Worm (Caenorhabditis elegans) whole organism, midembryonic: ENCODE measurements around the gene pelo-1.

Experiments
- T22C8.4 ChIP-seq: fragments of 200-800 bp; sonication (Bioruptor generic); IDR thresholded peaks from 2 replicates; pipeline ENCODE4 v1.3.6; 2022; ENCODE audit warnings: missing genetic modification characterization, missing compliant biosample characterization
- flt-1 ChIP-seq: fragments of 200-800 bp; sonication (Bioruptor generic); IDR thresholded peaks from 2 replicates; pipeline ENCODE4 v1.3.6; 2022; ENCODE audit warnings: missing genetic modification characterization, missing compliant biosample characterization
- med-1 ChIP-seq: sonication (generic microtip); optimal IDR thresholded peaks from 2 replicates; lab custom pipeline; 2017; ENCODE audit warnings: missing genetic modification characterization, mild to moderate bottlenecking, missing compliant biosample characterization, antibody characterized with exemption, missing genetic modification reagents; ENCODE audit not compliant: insufficient read depth
- tab-1 ChIP-seq: fragments of 200-800 bp; sonication (Bioruptor generic); IDR thresholded peaks from 2 replicates; pipeline ENCODE4 v1.3.6; 2022; ENCODE audit warnings: missing genetic modification characterization, missing compliant biosample characterization
- ztf-23 ChIP-seq: fragments of 200-800 bp; sonication (Bioruptor generic); IDR thresholded peaks from 2 replicates; pipeline ENCODE4 v1.3.6; 2022; ENCODE audit warnings: missing genetic modification reagents, missing genetic modification characterization, missing compliant biosample characterization

DNA sequence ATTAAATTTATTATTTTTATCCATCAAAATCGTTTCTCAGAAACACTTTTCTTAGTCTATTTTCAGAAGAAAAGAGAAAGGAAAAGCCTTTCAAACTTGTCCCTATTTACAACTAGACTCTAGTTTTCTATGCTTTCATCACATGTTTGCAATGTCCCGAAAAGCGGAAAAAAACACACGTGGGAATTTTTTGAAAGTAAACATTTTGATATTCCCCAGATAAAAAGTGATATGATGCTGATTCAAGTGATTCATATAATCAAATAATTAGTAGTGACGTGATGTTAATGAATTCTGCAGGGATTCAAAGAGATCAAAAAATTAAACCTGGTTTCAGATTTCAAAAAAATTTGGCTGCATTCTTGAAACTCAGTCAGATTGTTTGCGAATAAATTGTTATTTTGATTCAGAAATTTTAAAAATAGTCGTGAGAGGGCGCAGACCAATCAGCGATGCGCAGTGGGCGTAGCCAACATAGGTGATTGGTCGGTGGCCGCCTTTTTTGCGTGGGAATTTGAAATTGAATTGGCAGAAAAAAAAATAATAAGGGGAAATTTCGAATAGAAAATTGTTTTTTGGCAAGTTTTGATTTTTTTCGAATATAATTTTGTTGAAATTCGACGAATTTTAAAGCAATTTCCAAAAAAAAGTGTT lies 30.7 kb upstream of the pelo-1 start:
- no peak for TF ChIP-seq flt-1
- no peak for TF ChIP-seq tab-1 (GFP tag; lab: Robert Waterston, UW)
- TF ChIP-seq med-1 = no peak
- TF ChIP-seq ztf-23 (GFP tag; lab: Robert Waterston, UW) = no peak
- no peak for TF ChIP-seq T22C8.4
